Fruit fly (Drosophila melanogaster): ENCODE data around the gene CG10026.

- TF ChIP-seq toe (GFP tag; optimal IDR thresholded peaks at IDR 0.05) = no peak
- TF ChIP-seq cic (GFP tag; optimal IDR thresholded peaks at IDR 0.05) = peak; percentile 18
- peak; percentile 84 for TF ChIP-seq CG33017 (tag; optimal IDR thresholded peaks at IDR 0.05)
- TF ChIP-seq CG5204 (GFP tag; optimal IDR thresholded peaks at IDR 0.05) = no peak
- TF ChIP-seq Clk (GFP tag; optimal IDR thresholded peaks at IDR 0.05) = no peak
These were observed 36.0 kb downstream of the CG10026 start, which contains the start of the genes CG10194 and CG18094 for dm6 chr2L:19489997-19490461.

Measured in whole organism, adult.